Fruit fly (Drosophila melanogaster) whole organism, embryonic: ENCODE measurements around the gene pav.

Experiments used
- Atf3 ChIP-seq: fragments of 200-800 bp; sonication (Bioruptor generic); optimal IDR thresholded peaks from 3 replicates; lab custom pipeline; 2016; ENCODE audit warnings: missing biosample characterization, missing genetic modification characterization
- BEAF-32 ChIP-seq: fragments of 200-800 bp; sonication (Bioruptor generic); optimal IDR thresholded peaks from 3 replicates; lab custom pipeline; 2017; ENCODE audit warnings: missing biosample characterization, missing genetic modification characterization, mild to moderate bottlenecking, moderate library complexity, missing genetic modification reagents
- C15 ChIP-seq: fragments of 200-800 bp; sonication (Bioruptor generic); IDR thresholded peaks from 3 replicates; pipeline ENCODE4 v1.3.6; 2022; ENCODE audit warnings: missing biosample characterization, missing genetic modification characterization
- CG10366 ChIP-seq: fragments of 200-800 bp; sonication (Bioruptor generic); IDR thresholded peaks from 2 replicates; pipeline ENCODE4 v1.3.6; 2022; ENCODE audit warnings: missing biosample characterization, missing genetic modification characterization
- CG12659 ChIP-seq: fragments of 200-800 bp; sonication (Bioruptor generic); optimal IDR thresholded peaks from 3 replicates; lab custom pipeline; 2017; ENCODE audit warnings: mild to moderate bottlenecking, missing biosample characterization, missing genetic modification reagents, missing genetic modification characterization
- CG13296 ChIP-seq: fragments of 200-800 bp; sonication (Bioruptor generic); optimal IDR thresholded peaks from 3 replicates; lab custom pipeline; 2018; ENCODE audit warnings: missing biosample characterization, mild to moderate bottlenecking, missing genetic modification characterization
- CG13775 ChIP-seq: fragments of 200-800 bp; sonication (Bioruptor generic); optimal IDR thresholded peaks from 3 replicates; lab custom pipeline; 2017; ENCODE audit warnings: missing biosample characterization, mild to moderate bottlenecking, missing genetic modification characterization
- CG14014 ChIP-seq: fragments of 200-800 bp; sonication (Bioruptor generic); IDR thresholded peaks from 2 replicates; pipeline ENCODE4 v1.3.6; 2022; ENCODE audit warnings: missing biosample characterization, missing genetic modification characterization
- CG18599 ChIP-seq: fragments of 200-800 bp; sonication (Bioruptor generic); optimal IDR thresholded peaks from 3 replicates; lab custom pipeline; 2017; ENCODE audit warnings: missing biosample characterization, missing genetic modification characterization, mild to moderate bottlenecking, moderate library complexity, missing genetic modification reagents
- CG2120 ChIP-seq: fragments of 200-800 bp; sonication (Bioruptor generic); optimal IDR thresholded peaks from 3 replicates; lab custom pipeline; 2016; ENCODE audit warnings: missing biosample characterization, missing genetic modification characterization
- CG31441 ChIP-seq: fragments of 200-800 bp; sonication (Bioruptor generic); IDR thresholded peaks from 2 replicates; pipeline ENCODE4 v1.3.6; 2022; ENCODE audit warnings: missing biosample characterization, missing genetic modification characterization
- CG34376 ChIP-seq: fragments of 200-800 bp; sonication (Bioruptor generic); optimal IDR thresholded peaks from 2 replicates; lab custom pipeline; 2018; ENCODE audit warnings: missing biosample characterization, mild to moderate bottlenecking, missing genetic modification characterization
- CG34422 ChIP-seq: fragments of 200-800 bp; sonication (Bioruptor generic); IDR thresholded peaks from 3 replicates; pipeline ENCODE4 v1.3.6; 2022; ENCODE audit warnings: missing biosample characterization, missing genetic modification characterization
- CG3726 ChIP-seq: fragments of 200-800 bp; sonication (Bioruptor generic); IDR thresholded peaks from 3 replicates; pipeline ENCODE4, ENCODE4 v1.3.6; 2022; ENCODE audit warnings: missing biosample characterization, missing genetic modification characterization
- CG3847 ChIP-seq: fragments of 200-800 bp; sonication (Bioruptor generic); IDR thresholded peaks from 2 replicates; pipeline ENCODE4 v1.3.6; 2022; ENCODE audit warnings: missing biosample characterization, missing genetic modification characterization
- CG4730 ChIP-seq: fragments of 200-800 bp; sonication (Bioruptor generic); IDR thresholded peaks from 2 replicates; pipeline ENCODE4 v1.3.6; 2022; ENCODE audit warnings: missing biosample characterization, missing genetic modification characterization
- CG7372 ChIP-seq: fragments of 200-800 bp; sonication (Bioruptor generic); IDR thresholded peaks from 2 replicates; pipeline ENCODE4 v1.3.6; 2022; ENCODE audit warnings: missing biosample characterization, missing genetic modification characterization
- CG7745 ChIP-seq: fragments of 200-800 bp; sonication (Bioruptor generic); optimal IDR thresholded peaks from 2 replicates; lab custom pipeline; 2018; ENCODE audit warnings: missing biosample characterization, mild to moderate bottlenecking, missing genetic modification characterization, moderate library complexity
- CG7928 ChIP-seq: fragments of 200-800 bp; sonication (Bioruptor generic); optimal IDR thresholded peaks from 2 replicates; lab custom pipeline; 2017; ENCODE audit warnings: missing biosample characterization, mild to moderate bottlenecking, missing genetic modification characterization
- CG8290 ChIP-seq, 3 experiments: fragments of 200-800 bp; sonication (Bioruptor generic); optimal IDR thresholded peaks; 2 replicates each; lab custom pipeline; 2016 to 2019; ENCODE audit warnings: missing biosample characterization in 3 of 3, missing genetic modification characterization in 3 of 3, mild to moderate bottlenecking in 2 of 3, moderate library complexity in 1 of 3
- CG9817 ChIP-seq: fragments of 200-800 bp; sonication (Bioruptor generic); optimal IDR thresholded peaks from 2 replicates; lab custom pipeline; 2018; ENCODE audit warnings: missing biosample characterization, mild to moderate bottlenecking, missing genetic modification characterization, moderate library complexity
- D ChIP-seq, 2 experiments: fragments of 200-800 bp in 1 of 2; fragments of >200 bp in 1 of 2; sonication (Bioruptor generic) in 1 of 2; optimal IDR thresholded peaks; 2 replicates in 1 of 2; 3 replicates in 1 of 2; lab custom pipeline; 2017; ENCODE audit warnings: mild to moderate bottlenecking in 1 of 2, missing biosample characterization in 1 of 2, missing genetic modification characterization in 1 of 2, missing genetic modification reagents in 1 of 2
- Dip2 ChIP-seq: fragments of 200-800 bp; sonication (Bioruptor generic); IDR thresholded peaks from 2 replicates; pipeline ENCODE4 v1.3.6; 2022; ENCODE audit warnings: missing biosample characterization, missing genetic modification characterization
- Fer1 ChIP-seq: fragments of 200-800 bp; sonication (Bioruptor generic); optimal IDR thresholded peaks from 2 replicates; lab custom pipeline; 2017; ENCODE audit warnings: missing biosample characterization, mild to moderate bottlenecking, missing genetic modification characterization
- Hmx ChIP-seq: fragments of 200-800 bp; sonication (Bioruptor generic); optimal IDR thresholded peaks from 2 replicates; lab custom pipeline; 2016; ENCODE audit warnings: missing biosample characterization, missing genetic modification characterization
- Meics ChIP-seq: fragments of 200-800 bp; sonication (Bioruptor generic); optimal IDR thresholded peaks from 2 replicates; lab custom pipeline; 2017; ENCODE audit warnings: missing biosample characterization, mild to moderate bottlenecking, missing genetic modification characterization
- Mes4 ChIP-seq: fragments of 200-800 bp; sonication (Bioruptor generic); optimal IDR thresholded peaks from 2 replicates; lab custom pipeline; 2016; ENCODE audit warnings: missing biosample characterization, missing genetic modification characterization
- Neu2 ChIP-seq: fragments of 200-800 bp; sonication (Bioruptor generic); optimal IDR thresholded peaks from 3 replicates; lab custom pipeline; 2016; ENCODE audit warnings: missing biosample characterization, missing genetic modification characterization, borderline replicate concordance
- Six4 ChIP-seq: fragments of 200-800 bp; sonication (Bioruptor generic); optimal IDR thresholded peaks from 2 replicates; lab custom pipeline; 2016; ENCODE audit warnings: missing biosample characterization, missing genetic modification characterization
- Sry-β ChIP-seq: fragments of 200-800 bp; sonication (Bioruptor generic); optimal IDR thresholded peaks from 2 replicates; lab custom pipeline; 2018; ENCODE audit warnings: missing biosample characterization, mild to moderate bottlenecking, missing genetic modification characterization, moderate library complexity
- Stat92E ChIP-seq, 3 experiments: fragments of >200 bp in 2 of 3; fragments of 200-800 bp in 1 of 3; sonication (Bioruptor generic) in 1 of 3; optimal IDR thresholded peaks; 2 replicates each; lab custom pipeline; 2017 to 2019; ENCODE audit warnings: missing biosample characterization in 3 of 3, missing genetic modification characterization in 3 of 3, mild to moderate bottlenecking in 1 of 3, moderate library complexity in 1 of 3
- TFAM ChIP-seq: fragments of 200-800 bp; sonication (Bioruptor generic); optimal IDR thresholded peaks from 2 replicates; lab custom pipeline; 2017; ENCODE audit warnings: missing biosample characterization, missing genetic modification characterization, inconsistent platforms
- Tbp ChIP-seq: fragments of >200 bp; optimal IDR thresholded peaks from 2 replicates; lab custom pipeline; 2018; ENCODE audit warnings: missing biosample characterization, missing genetic modification characterization
- Xbp1 ChIP-seq: fragments of 200-800 bp; sonication (Bioruptor generic); optimal IDR thresholded peaks from 3 replicates; lab custom pipeline; 2016; ENCODE audit warnings: missing biosample characterization, mild to moderate bottlenecking, missing genetic modification characterization
- amos ChIP-seq: fragments of 200-800 bp; sonication (Bioruptor generic); IDR thresholded peaks from 2 replicates; pipeline ENCODE4 v1.3.6; 2022; ENCODE audit warnings: missing biosample characterization, missing genetic modification characterization; ENCODE audit not compliant: partially characterized antibody
- az2 ChIP-seq: fragments of 200-800 bp; sonication (Bioruptor generic); optimal IDR thresholded peaks from 3 replicates; lab custom pipeline; 2016; ENCODE audit warnings: missing biosample characterization, missing genetic modification characterization
- cad ChIP-seq: fragments of >200 bp; optimal IDR thresholded peaks from 2 replicates; lab custom pipeline; 2017; ENCODE audit warnings: missing biosample characterization, missing genetic modification characterization
- crc ChIP-seq: fragments of 200-800 bp; sonication (Bioruptor generic); optimal IDR thresholded peaks from 2 replicates; lab custom pipeline; 2016; ENCODE audit warnings: missing biosample characterization, missing genetic modification characterization
- dmrt99B ChIP-seq: fragments of 200-800 bp; sonication (Bioruptor generic); optimal IDR thresholded peaks from 2 replicates; lab custom pipeline; 2018; ENCODE audit warnings: missing biosample characterization, mild to moderate bottlenecking, missing genetic modification characterization, moderate library complexity
- en ChIP-seq: fragments of 200-800 bp; sonication (Bioruptor generic); optimal IDR thresholded peaks from 2 replicates; lab custom pipeline; 2016; ENCODE audit warnings: missing biosample characterization, missing genetic modification characterization
- fd3F ChIP-seq: fragments of 200-800 bp; sonication (Bioruptor generic); optimal IDR thresholded peaks from 2 replicates; lab custom pipeline; 2018; ENCODE audit warnings: missing biosample characterization, mild to moderate bottlenecking, missing genetic modification characterization, moderate library complexity
- fru ChIP-seq: fragments of >200 bp; optimal IDR thresholded peaks from 2 replicates; lab custom pipeline; 2017
- fu2 ChIP-seq: fragments of 200-800 bp; sonication (Bioruptor generic); optimal IDR thresholded peaks from 2 replicates; lab custom pipeline; 2016; ENCODE audit warnings: missing biosample characterization, missing genetic modification characterization
- gcm2 ChIP-seq: fragments of 200-800 bp; sonication (Bioruptor generic); optimal IDR thresholded peaks from 2 replicates; lab custom pipeline; 2016; ENCODE audit warnings: missing biosample characterization, missing genetic modification characterization
- h ChIP-seq: fragments of >200 bp; optimal IDR thresholded peaks from 2 replicates; lab custom pipeline; 2017
- hbn ChIP-seq: fragments of 200-800 bp; sonication (Bioruptor generic); IDR thresholded peaks from 2 replicates; pipeline ENCODE4 v1.3.6; 2022; ENCODE audit warnings: missing biosample characterization, missing genetic modification characterization; ENCODE audit not compliant: partially characterized antibody
- otp ChIP-seq: fragments of 200-800 bp; sonication (Bioruptor generic); IDR thresholded peaks from 3 replicates; pipeline ENCODE4, ENCODE4 v1.3.6; 2022; ENCODE audit warnings: missing biosample characterization, missing genetic modification characterization
- run ChIP-seq: fragments of 200-800 bp; sonication (Bioruptor generic); optimal IDR thresholded peaks from 3 replicates; lab custom pipeline; 2018; ENCODE audit warnings: missing biosample characterization, mild to moderate bottlenecking, missing genetic modification characterization
- ssp ChIP-seq: fragments of 200-800 bp; sonication (Bioruptor generic); IDR thresholded peaks from 2 replicates; pipeline ENCODE4 v1.3.6; 2022; ENCODE audit warnings: missing biosample characterization, missing genetic modification characterization
- wdn ChIP-seq: fragments of 200-800 bp; sonication (Bioruptor generic); IDR thresholded peaks from 2 replicates; pipeline ENCODE4 v1.3.6; 2022; ENCODE audit warnings: missing biosample characterization, missing genetic modification characterization

pav gene

DNA sequence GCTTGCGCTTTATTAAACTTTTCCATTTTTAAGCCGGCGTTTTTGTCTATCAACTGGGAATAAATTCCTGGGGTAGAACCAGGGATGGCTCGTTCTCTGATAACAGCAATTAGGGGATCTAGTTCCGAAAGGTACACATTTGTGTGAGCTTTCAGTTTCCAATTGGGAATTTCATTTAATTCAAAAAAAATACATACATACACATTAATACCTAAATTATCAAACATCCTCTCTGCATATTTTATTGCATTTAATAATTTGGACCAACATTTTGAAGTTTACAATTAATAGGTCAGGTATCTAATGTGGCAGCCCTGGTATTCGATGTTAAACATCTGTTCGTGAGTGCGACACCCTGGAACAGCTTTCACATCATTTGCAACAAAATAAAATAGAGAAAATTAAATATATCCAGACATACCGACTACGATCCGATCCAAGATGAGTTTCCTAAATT is 16.6 kb downstream of the pav start, which contains the start of the genes CG15011 and CG1309 (continued):
- TF ChIP-seq amos (GFP tag; lab: Robert Waterston, UW) (peak; percentile 11; the same call in 1 of the 2 replicates), Meics (GFP tag; lab: Kevin White, UChicago) (peak; percentile 77), CG13296 (GFP tag; lab: Kevin White, UChicago) (peak; percentile 78), Fer1 (GFP tag; lab: Kevin White, UChicago) (peak; percentile 85), CG7745 (tag; lab: Kevin White, UChicago) (no peak), otp (GFP tag; lab: Robert Waterston, UW) (peak; percentile 70; the same call in 2 of the 3 replicates), CG18599 (GFP tag; lab: Kevin White, UChicago) (peak; percentile 83), CG9817 (tag; lab: Kevin White, UChicago) (peak; percentile 89), gcm2 (GFP tag; lab: Kevin White, UChicago) (peak; percentile 14), Atf3 (GFP tag; lab: Kevin White, UChicago) (peak; percentile 85), crc (GFP tag; lab: Kevin White, UChicago) (peak; percentile 63), Neu2 (peak; percentile 48), TFAM (GFP tag; lab: Kevin White, UChicago) (peak; percentile 17), CG3726 (peak; percentile 64; the same call in 2 of the 3 replicates), en (GFP tag; lab: Kevin White, UChicago) (peak; percentile 67), Sry-β (peak; percentile 67), CG14014 (GFP tag; lab: Robert Waterston, UW) (peak; percentile 71), fu2 (GFP tag; lab: Kevin White, UChicago) (peak; percentile 81), fru (lab: Kevin White, UChicago) (no peak), D (optimal IDR thresholded peaks at IDR 0.05; lab: Kevin White, UChicago) (no peak), D (GFP tag; optimal IDR thresholded peaks at IDR 0.05; lab: Kevin White, UChicago) (peak; percentile 66), Xbp1 (GFP tag; lab: Kevin White, UChicago) (peak; percentile 90), fd3F (peak; percentile 73), BEAF-32 (GFP tag; lab: Kevin White, UChicago) (peak; percentile 63), CG34376 (peak; percentile 86), h (lab: Kevin White, UChicago) (no peak), cad (GFP tag; lab: Kevin White, UChicago) (no peak), wdn (peak; percentile 71), CG10366 (GFP tag; lab: Robert Waterston, UW) (peak; percentile 76), CG7372 (GFP tag; lab: Robert Waterston, UW) (peak; percentile 80), Stat92E (GFP tag; optimal IDR thresholded peaks at IDR 0.05; lab: Kevin White, UChicago) (peak in 1 of 3 experiments; percentile 35), Dip2 (no peak), Tbp (GFP tag; lab: Kevin White, UChicago) (no peak), run (tag; lab: Kevin White, UChicago) (peak; percentile 39), CG2120 (GFP tag; lab: Kevin White, UChicago) (peak; percentile 94), dmrt99B (peak; percentile 77), CG13775 (GFP tag; lab: Kevin White, UChicago) (peak; percentile 85), CG34422 (peak; percentile 82), CG8290 (GFP tag; optimal IDR thresholded peaks at IDR 0.05; lab: Kevin White, UChicago) (peak; percentile 73), CG8290 (tag; optimal IDR thresholded peaks at IDR 0.05; lab: Kevin White, UChicago) (peak; percentile 41 to 78), CG3847 (GFP tag; lab: Robert Waterston, UW) (peak; percentile 77), Hmx (GFP tag; lab: Kevin White, UChicago) (peak; percentile 72), CG31441 (GFP tag; lab: Robert Waterston, UW) (peak; percentile 76), CG7928 (peak; percentile 100), CG4730 (peak; percentile 43), C15 (GFP tag; lab: Robert Waterston, UW) (peak; percentile 60; the same call in 1 of the 3 replicates), az2 (GFP tag; lab: Kevin White, UChicago) (peak; percentile 81), Mes4 (GFP tag; lab: Kevin White, UChicago) (peak; percentile 80), CG12659 (GFP tag; lab: Kevin White, UChicago) (peak; percentile 84), hbn (GFP tag; lab: Robert Waterston, UW) (no peak), Six4 (GFP tag; lab: Kevin White, UChicago) (peak; percentile 79), ssp (GFP tag; lab: Robert Waterston, UW) (peak; percentile 66)
